Fruit fly (Drosophila melanogaster) whole organism, pupa: ENCODE measurements around the gene cbt.

Source experiments
- CG10348 ChIP-seq: fragments of 200-800 bp; sonication (Bioruptor generic); IDR thresholded peaks from 2 replicates; pipeline ENCODE4 v1.3.6; 2022; ENCODE audit warnings: missing biosample characterization, missing genetic modification characterization
- CG15710 ChIP-seq: fragments of 200-800 bp; sonication (Bioruptor generic); optimal IDR thresholded peaks from 2 replicates; lab custom pipeline; 2018; ENCODE audit warnings: missing biosample characterization, mild to moderate bottlenecking, missing genetic modification characterization, moderate library complexity
- CG4496 ChIP-seq: fragments of 200-800 bp; sonication (Bioruptor generic); IDR thresholded peaks from 3 replicates; pipeline ENCODE4 v1.3.6; 2022; ENCODE audit warnings: missing biosample characterization, missing genetic modification characterization
- Pif1A ChIP-seq: fragments of 200-800 bp; sonication (Bioruptor generic); optimal IDR thresholded peaks from 3 replicates; lab custom pipeline; 2016; ENCODE audit warnings: missing biosample characterization, missing genetic modification characterization
- Snoo ChIP-seq: fragments of 200-800 bp; sonication (Bioruptor generic); optimal IDR thresholded peaks from 3 replicates; lab custom pipeline; 2017; ENCODE audit warnings: missing biosample characterization, mild to moderate bottlenecking, missing genetic modification characterization, inconsistent platforms
- rn ChIP-seq: fragments of 200-800 bp; sonication (Bioruptor generic); IDR thresholded peaks from 2 replicates; pipeline ENCODE4 v1.3.6; 2022; ENCODE audit warnings: missing biosample characterization, missing genetic modification characterization

DNA sequence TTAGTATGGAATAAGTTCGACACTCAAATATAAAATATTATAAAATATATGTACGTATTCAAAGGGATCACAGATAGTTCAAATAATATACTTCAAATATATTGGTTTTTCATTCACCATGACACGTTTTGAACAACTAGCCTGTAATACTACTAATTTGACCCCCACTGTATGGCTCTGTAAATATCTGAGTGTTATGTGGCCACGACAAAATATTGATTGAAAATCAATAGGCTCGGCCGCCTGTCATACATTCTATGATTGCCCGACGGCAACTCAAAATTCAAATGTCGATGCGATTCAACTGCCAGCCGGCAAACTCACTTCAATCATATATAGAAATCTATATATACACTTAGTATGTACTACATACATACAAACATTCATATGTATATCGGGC lies 9.6 kb downstream of the cbt start:
- TF ChIP-seq CG10348 (no peak), Pif1A (GFP tag; lab: Kevin White, UChicago) (no peak), Snoo (tag; lab: Kevin White, UChicago) (no peak), rn (GFP tag; lab: Robert Waterston, UW) (no peak), CG15710 (tag; lab: Kevin White, UChicago) (no peak), CG4496 (GFP tag; lab: Robert Waterston, UW) (no peak)
